Worm (Caenorhabditis elegans): ENCODE data around the gene T28C12.6.

T28C12.6 gene

ce11 chrV:6336108-6336507 lies at the start of gene T28C12.6:
Gene T28C12.6, minus strand, starts transcription at chrV:6336119.
- TF ChIP-seq zag-1 (tag; optimal IDR thresholded peaks at IDR 0.05), result no peak
- no peak for TF ChIP-seq nhr-21 (tag; optimal IDR thresholded peaks at IDR 0.05)
- TF ChIP-seq dmd-4 (tag; optimal IDR thresholded peaks at IDR 0.05), result no peak
- no peak for TF ChIP-seq lsy-2 (tag; optimal IDR thresholded peaks at IDR 0.05)
- no peak for TF ChIP-seq lin-11 (tag; optimal IDR thresholded peaks at IDR 0.05)
- TF ChIP-seq unc-39 (tag; optimal IDR thresholded peaks at IDR 0.05), result no peak

- no peak for TF ChIP-seq nhr-25 (tag; optimal IDR thresholded peaks at IDR 0.05)
Measured at ce11 chrV:6374844-6375243, 38.9 kb upstream of the T28C12.6 start, which contains the start of gene F13H6.5. Gene F13H6.5, minus strand, starts transcription at chrV:6374944.

- no peak for TF ChIP-seq ama-1 (optimal IDR thresholded peaks at IDR 0.05)
- TF ChIP-seq snpc-4 (tag; optimal IDR thresholded peaks at IDR 0.05), result no peak
- no peak for TF ChIP-seq ztf-1 (GFP tag; conservative IDR thresholded peaks at IDR 0.05)
- TF ChIP-seq nhr-237 (tag; optimal IDR thresholded peaks at IDR 0.05), result no peak
Measured at ce11 chrV:6368494-6368893, 32.6 kb upstream of the T28C12.6 start.

- TF ChIP-seq nhr-129 (tag; optimal IDR thresholded peaks at IDR 0.05), result no peak
- peak; percentile 18 for TF ChIP-seq sma-3 (GFP tag; optimal IDR thresholded peaks at IDR 0.05)
- peak; percentile 23 for TF ChIP-seq nhr-21 (tag; optimal IDR thresholded peaks at IDR 0.05)
- TF ChIP-seq ZK546.5 (tag; optimal IDR thresholded peaks at IDR 0.05), result no peak
- peak; percentile 41 for TF ChIP-seq crh-2 (tag; optimal IDR thresholded peaks at IDR 0.05)
- no peak for TF ChIP-seq alr-1 (tag; optimal IDR thresholded peaks at IDR 0.05)
- peak; percentile 33 for TF ChIP-seq blmp-1 (tag; optimal IDR thresholded peaks at IDR 0.05; ENCODE audit: insufficient read depth)
- no peak for TF ChIP-seq lsy-2 (tag; optimal IDR thresholded peaks at IDR 0.05)
- TF ChIP-seq fos-1 (tag; optimal IDR thresholded peaks at IDR 0.05), result peak; percentile 8
- peak; percentile 62 for TF ChIP-seq sma-9 (GFP tag; optimal IDR thresholded peaks at IDR 0.05)
- no peak for TF ChIP-seq sma-9 (tag; optimal IDR thresholded peaks at IDR 0.05)
- TF ChIP-seq dmd-4 (tag; optimal IDR thresholded peaks at IDR 0.05), result no peak
- peak; percentile 36 for TF ChIP-seq nhr-25 (tag; optimal IDR thresholded peaks at IDR 0.05)
- TF ChIP-seq F13H6.1 (tag; optimal IDR thresholded peaks at IDR 0.05), result peak; percentile 58
- TF ChIP-seq ceh-16 (tag; optimal IDR thresholded peaks at IDR 0.05), result no peak
Measured at ce11 chrV:6365597-6365996, 29.7 kb upstream of the T28C12.6 start, which contains the start of gene cest-33. Gene cest-33, minus strand, starts transcription at chrV:6365671.

ce11 chrV:6364806-6365205 lies 28.9 kb upstream of the T28C12.6 start:
- no peak for TF ChIP-seq mbf-1 (tag; optimal IDR thresholded peaks at IDR 0.05)
- peak; percentile 39 for TF ChIP-seq fos-1 (tag; optimal IDR thresholded peaks at IDR 0.05)

- TF ChIP-seq ceh-16 (tag; optimal IDR thresholded peaks at IDR 0.05) (no peak), elt-1 (tag; optimal IDR thresholded peaks at IDR 0.05) (no peak), ztf-4 (tag; optimal IDR thresholded peaks at IDR 0.05) (no peak), R02D3.7 (tag; optimal IDR thresholded peaks at IDR 0.05) (no peak), gmeb-1 (tag; optimal IDR thresholded peaks at IDR 0.05) (no peak), zag-1 (tag; optimal IDR thresholded peaks at IDR 0.05) (no peak), dmd-4 (tag; optimal IDR thresholded peaks at IDR 0.05) (no peak)
Measured at ce11 chrV:6361688-6362087, 25.8 kb upstream of the T28C12.6 start.

- TF ChIP-seq F13H6.1 (tag; optimal IDR thresholded peaks at IDR 0.05), result peak; percentile 92
- TF ChIP-seq snpc-4 (tag; optimal IDR thresholded peaks at IDR 0.05), result no peak
Measured at ce11 chrV:6359522-6359921, 23.6 kb upstream of the T28C12.6 start.

ce11 chrV:6358709-6359108 lies 22.8 kb upstream of the T28C12.6 start:
- TF ChIP-seq nhr-25 (tag; optimal IDR thresholded peaks at IDR 0.05), result no peak
- TF ChIP-seq nhr-129 (tag; optimal IDR thresholded peaks at IDR 0.05), result peak; percentile 34
- peak; percentile 62 for TF ChIP-seq F13H6.1 (tag; optimal IDR thresholded peaks at IDR 0.05)

ce11 chrV:6357236-6357635 lies 21.3 kb upstream of the T28C12.6 start:
- no peak for TF ChIP-seq sma-9 (GFP tag; optimal IDR thresholded peaks at IDR 0.05)
- TF ChIP-seq sma-9 (tag; optimal IDR thresholded peaks at IDR 0.05), result no peak
- no peak for TF ChIP-seq unc-62 (GFP tag; optimal IDR thresholded peaks at IDR 0.05)
- peak; percentile 14 for TF ChIP-seq nhr-129 (tag; optimal IDR thresholded peaks at IDR 0.05)
- no peak for TF ChIP-seq nhr-12 (tag; optimal IDR thresholded peaks at IDR 0.05)
- TF ChIP-seq zag-1 (tag; optimal IDR thresholded peaks at IDR 0.05), result no peak
- peak; percentile 83 for TF ChIP-seq F13H6.1 (tag; optimal IDR thresholded peaks at IDR 0.05)

Measured in whole organism, L2 larva.